Worm (Caenorhabditis elegans): ENCODE data around the gene srj-23.
A peak's percentile ranks its signal among the peaks of the same experiment; 100 is the strongest.

The srj-23 gene

ce11 chrV:1471078-1471969 lies 19.9 kb downstream of the srj-23 start (continued):
- peak; percentile 70 for TF ChIP-seq sma-3 (GFP tag; optimal IDR thresholded peaks at IDR 0.05)
- TF ChIP-seq crh-2 (tag; optimal IDR thresholded peaks at IDR 0.05): peak; percentile 72
- TF ChIP-seq ztf-1 (GFP tag; conservative IDR thresholded peaks at IDR 0.05): no peak

DNA sequence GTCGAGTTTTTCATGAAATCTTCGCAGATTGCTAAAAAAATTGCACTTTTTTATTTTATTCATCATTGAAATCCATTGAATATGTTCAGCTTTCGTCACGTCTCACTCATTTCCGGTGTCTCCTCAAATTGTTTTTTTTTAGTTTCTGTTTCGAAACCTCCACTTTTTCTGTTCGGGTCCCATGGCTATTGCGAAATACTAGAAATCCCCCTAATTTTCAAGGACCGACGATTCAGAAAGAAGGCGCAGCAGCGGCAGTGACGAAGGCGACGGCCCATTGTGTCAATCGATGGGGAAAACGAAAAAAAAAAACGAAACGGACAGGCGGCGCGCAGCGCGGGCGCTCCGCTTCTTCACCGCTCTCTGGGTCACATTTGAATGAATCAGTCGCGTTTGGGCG lies 20.5 kb downstream of the srj-23 start:
- TF ChIP-seq ZK546.5 (tag; optimal IDR thresholded peaks at IDR 0.05): no peak
- no peak for TF ChIP-seq ceh-82 (tag; optimal IDR thresholded peaks at IDR 0.05)
- TF ChIP-seq aly-2 (tag; optimal IDR thresholded peaks at IDR 0.05): no peak
- no peak for TF ChIP-seq sem-4 (tag; optimal IDR thresholded peaks at IDR 0.05)
- TF ChIP-seq sma-9 (GFP tag; optimal IDR thresholded peaks at IDR 0.05): peak; percentile 31
- TF ChIP-seq sma-9 (tag; optimal IDR thresholded peaks at IDR 0.05): no peak
- TF ChIP-seq blmp-1 (tag; optimal IDR thresholded peaks at IDR 0.05; ENCODE audit: insufficient read depth): no peak
- no peak for TF ChIP-seq dmd-4 (tag; optimal IDR thresholded peaks at IDR 0.05)
- TF ChIP-seq nhr-77 (tag; optimal IDR thresholded peaks at IDR 0.05): no peak
- no peak for TF ChIP-seq F13H6.1 (tag; optimal IDR thresholded peaks at IDR 0.05)

DNA sequence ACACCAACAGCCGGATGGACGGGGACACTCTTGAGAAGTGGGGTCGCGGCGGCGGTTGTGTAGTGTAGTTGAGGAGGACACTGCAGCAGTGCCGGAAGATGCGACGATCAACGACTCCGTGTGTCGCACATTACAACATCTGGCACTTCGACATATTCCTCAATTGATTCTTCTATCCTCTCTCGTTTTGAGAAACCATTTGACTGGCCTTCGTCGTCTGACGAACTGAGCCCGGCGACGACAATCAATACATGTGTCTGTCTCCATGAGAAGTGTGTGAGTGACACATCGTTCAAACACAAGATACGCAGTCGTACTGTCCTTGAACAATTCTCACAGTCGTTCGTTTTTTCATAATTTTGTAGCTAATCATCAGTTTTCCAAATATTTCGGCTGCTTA lies 21.1 kb downstream of the srj-23 start:
- peak; percentile 28 for TF ChIP-seq fos-1 (tag; optimal IDR thresholded peaks at IDR 0.05)
- peak; percentile 13 for TF ChIP-seq nhr-129 (tag; optimal IDR thresholded peaks at IDR 0.05)
- no peak for TF ChIP-seq snpc-4 (tag; optimal IDR thresholded peaks at IDR 0.05)

DNA sequence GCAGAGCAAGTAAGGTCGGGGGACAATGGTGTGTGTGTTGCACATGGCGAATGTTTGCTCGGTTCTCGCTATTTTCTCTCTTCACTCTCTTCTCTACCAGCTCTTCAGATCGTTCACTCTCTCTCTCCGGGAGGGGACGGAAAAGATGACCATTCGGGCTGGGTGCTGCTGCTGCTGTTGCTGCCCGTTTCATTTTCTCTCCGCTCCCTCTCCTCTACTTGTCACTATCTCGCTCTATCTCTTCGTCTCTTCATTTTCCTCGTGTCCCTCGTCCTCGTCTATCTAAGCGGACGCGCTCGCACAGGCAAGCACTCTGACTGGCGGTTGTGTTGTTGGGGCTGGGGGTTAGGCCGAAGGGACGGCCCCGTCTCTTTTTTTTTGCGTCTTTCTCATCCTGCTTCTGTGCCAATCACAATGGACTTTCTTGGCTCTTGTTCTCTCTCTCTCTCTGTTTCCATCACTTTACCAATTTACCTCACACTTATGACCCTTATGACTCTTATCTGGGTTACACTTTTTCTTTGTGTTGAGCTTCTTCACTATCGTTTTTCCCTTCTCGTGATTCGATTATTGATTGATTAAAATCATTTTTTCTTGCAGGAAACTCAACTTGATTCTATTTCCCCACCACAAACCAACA lies 23.2 kb downstream of the srj-23 start, which contains the start of the genes F53E2.2 and unc-60:
Gene F53E2.2 (plus strand): TSS at position 601 of the 640 bp plus-strand sequence.
Gene unc-60 (plus strand): TSS at position 601 of the 640 bp plus-strand sequence.
- TF ChIP-seq ceh-82 (tag; optimal IDR thresholded peaks at IDR 0.05): peak; percentile 16
- TF ChIP-seq ztf-4 (tag; optimal IDR thresholded peaks at IDR 0.05): peak; percentile 44
- TF ChIP-seq nhr-11 (tag; optimal IDR thresholded peaks at IDR 0.05): no peak
- TF ChIP-seq nhr-10 (tag; optimal IDR thresholded peaks at IDR 0.05): no peak
- peak in 1 of 2 experiments; percentile 43 for TF ChIP-seq lsy-2 (tag; optimal IDR thresholded peaks at IDR 0.05)
- no peak for TF ChIP-seq aly-2 (tag; optimal IDR thresholded peaks at IDR 0.05)
- peak; percentile 10 to 73 for TF ChIP-seq mdl-1 (tag; optimal IDR thresholded peaks at IDR 0.05)
- no peak for TF ChIP-seq nhr-237 (tag; optimal IDR thresholded peaks at IDR 0.05)
- TF ChIP-seq nhr-25 (tag; optimal IDR thresholded peaks at IDR 0.05): peak; percentile 29
- no peak for TF ChIP-seq dmd-4 (tag; optimal IDR thresholded peaks at IDR 0.05)
- peak; percentile 48 for TF ChIP-seq sma-9 (GFP tag; optimal IDR thresholded peaks at IDR 0.05)
- TF ChIP-seq sma-9 (tag; optimal IDR thresholded peaks at IDR 0.05): no peak
- peak; percentile 94 for TF ChIP-seq F13H6.1 (tag; optimal IDR thresholded peaks at IDR 0.05)
- no peak for TF ChIP-seq lin-13 (GFP tag; optimal IDR thresholded peaks at IDR 0.05)
- no peak for TF ChIP-seq R02D3.7 (tag; optimal IDR thresholded peaks at IDR 0.05)
- TF ChIP-seq unc-55 (GFP tag; optimal IDR thresholded peaks at IDR 0.05): peak; percentile 71
- TF ChIP-seq ZK546.5 (tag; optimal IDR thresholded peaks at IDR 0.05): no peak
- TF ChIP-seq peb-1 (tag; optimal IDR thresholded peaks at IDR 0.05): no peak
- no peak for TF ChIP-seq alr-1 (tag; optimal IDR thresholded peaks at IDR 0.05)
- TF ChIP-seq skn-1 (tag; optimal IDR thresholded peaks at IDR 0.05): peak; percentile 1
- no peak for TF ChIP-seq nhr-77 (tag; optimal IDR thresholded peaks at IDR 0.05)
- TF ChIP-seq C34F6.9 (tag; optimal IDR thresholded peaks at IDR 0.05): peak; percentile 83
- peak; percentile 31 for TF ChIP-seq egl-27 (tag; optimal IDR thresholded peaks at IDR 0.05)
- TF ChIP-seq elt-3 (tag; optimal IDR thresholded peaks at IDR 0.05): no peak
- peak; percentile 39 for TF ChIP-seq mab-5 (tag; optimal IDR thresholded peaks at IDR 0.05)
- TF ChIP-seq sem-4 (tag; optimal IDR thresholded peaks at IDR 0.05): peak; percentile 35
- TF ChIP-seq sma-3 (GFP tag; optimal IDR thresholded peaks at IDR 0.05): peak; percentile 14
- TF ChIP-seq ceh-16 (tag; optimal IDR thresholded peaks at IDR 0.05): no peak
- no peak for TF ChIP-seq snpc-4 (tag; optimal IDR thresholded peaks at IDR 0.05)
- peak; percentile 5 for TF ChIP-seq lin-11 (tag; optimal IDR thresholded peaks at IDR 0.05)
- TF ChIP-seq zag-1 (tag; optimal IDR thresholded peaks at IDR 0.05): peak; percentile 62
- TF ChIP-seq fos-1 (tag; optimal IDR thresholded peaks at IDR 0.05): peak; percentile 36
- no peak for TF ChIP-seq nhr-23 (tag; optimal IDR thresholded peaks at IDR 0.05)
- peak; percentile 30 for TF ChIP-seq gmeb-1 (tag; optimal IDR thresholded peaks at IDR 0.05)
- TF ChIP-seq lin-39 (tag; optimal IDR thresholded peaks at IDR 0.05): no peak
- no peak for TF ChIP-seq Y55F3AM.14 (GFP tag; optimal IDR thresholded peaks at IDR 0.05)
- no peak for TF ChIP-seq nhr-12 (tag; optimal IDR thresholded peaks at IDR 0.05)
- TF ChIP-seq elt-1 (tag; optimal IDR thresholded peaks at IDR 0.05): no peak
- no peak for TF ChIP-seq nhr-6 (tag; optimal IDR thresholded peaks at IDR 0.05)
- no peak for TF ChIP-seq nhr-21 (tag; optimal IDR thresholded peaks at IDR 0.05)
- no peak for TF ChIP-seq mbf-1 (tag; optimal IDR thresholded peaks at IDR 0.05)
